Worm (Caenorhabditis elegans): ENCODE results near the gene bpl-1.
A peak's percentile ranks its signal among the peaks of the same experiment; 100 is the strongest.

bpl-1 gene

ce11 chrII:6248503-6248902 lies 25.5 kb upstream of the bpl-1 start (continued):
- TF ChIP-seq snpc-4 (tag; optimal IDR thresholded peaks at IDR 0.05) (no peak), aly-2 (tag; optimal IDR thresholded peaks at IDR 0.05) (no peak), nhr-23 (tag; optimal IDR thresholded peaks at IDR 0.05) (peak; percentile 59), elt-2 (tag; optimal IDR thresholded peaks at IDR 0.05) (peak; percentile 21), elt-1 (tag; optimal IDR thresholded peaks at IDR 0.05) (no peak), lin-39 (tag; optimal IDR thresholded peaks at IDR 0.05) (peak; percentile 82), ama-1 (optimal IDR thresholded peaks at IDR 0.05) (no peak), nfya-1 (tag; optimal IDR thresholded peaks at IDR 0.05; ENCODE audit: insufficient read depth) (peak; percentile 59)

DNA sequence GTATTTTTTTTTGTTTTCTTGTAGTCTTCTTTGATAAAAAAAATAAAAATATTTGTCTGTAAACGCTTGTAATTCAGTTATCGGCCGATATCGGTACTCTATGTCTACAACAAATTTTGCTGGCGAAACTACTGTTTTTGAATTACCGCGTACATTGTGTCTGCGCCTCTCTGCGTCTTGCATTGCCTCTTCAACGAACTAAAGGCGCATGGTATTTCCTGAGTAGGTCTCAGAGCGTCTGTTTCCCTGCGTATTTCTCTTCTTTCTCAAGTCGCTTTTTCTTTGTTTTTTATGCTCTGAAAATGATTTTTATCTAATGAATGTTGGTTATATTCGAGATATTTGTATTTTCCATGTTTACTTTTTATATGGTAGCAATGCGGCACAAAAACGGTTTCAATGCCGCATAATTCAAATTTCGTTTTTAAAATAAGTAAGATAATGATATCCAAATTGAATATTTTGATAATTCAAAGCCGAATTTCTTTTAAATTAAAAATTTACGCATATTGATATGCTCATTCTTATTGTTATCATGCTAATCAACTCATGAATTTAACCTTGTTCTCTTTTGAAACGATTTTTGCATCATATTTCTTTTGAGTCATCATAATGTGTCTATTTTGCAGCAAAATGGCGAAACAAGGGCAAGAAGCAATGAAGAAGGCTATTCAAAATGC lies 23.1 kb upstream of the bpl-1 start, which contains the start of gene phb-2:
Gene phb-2 (plus strand): TSS at position 630 of the 680 bp plus-strand sequence.
- TF ChIP-seq egl-5 (tag; optimal IDR thresholded peaks at IDR 0.05) (peak; percentile 89), nhr-12 (tag; optimal IDR thresholded peaks at IDR 0.05) (no peak), mdl-1 (tag; optimal IDR thresholded peaks at IDR 0.05) (no peak), elt-2 (tag; optimal IDR thresholded peaks at IDR 0.05) (peak; percentile 51), ceh-28 (tag; optimal IDR thresholded peaks at IDR 0.05) (peak; percentile 53), sea-2 (GFP tag; optimal IDR thresholded peaks at IDR 0.05) (no peak), fos-1 (tag; optimal IDR thresholded peaks at IDR 0.05) (no peak), elt-1 (tag; optimal IDR thresholded peaks at IDR 0.05) (no peak), nhr-28 (tag; optimal IDR thresholded peaks at IDR 0.05) (no peak), zag-1 (tag; optimal IDR thresholded peaks at IDR 0.05) (no peak), ztf-11 (tag; optimal IDR thresholded peaks at IDR 0.05) (no peak), ceh-9 (tag; optimal IDR thresholded peaks at IDR 0.05) (no peak), ama-1 (optimal IDR thresholded peaks at IDR 0.05) (peak; percentile 76), lin-39 (tag; optimal IDR thresholded peaks at IDR 0.05) (peak; percentile 91), ztf-4 (tag; optimal IDR thresholded peaks at IDR 0.05) (no peak), nhr-237 (tag; optimal IDR thresholded peaks at IDR 0.05) (no peak), R02D3.7 (tag; optimal IDR thresholded peaks at IDR 0.05) (peak; percentile 20), lin-15B (tag; optimal IDR thresholded peaks at IDR 0.05) (peak; percentile 84), snpc-4 (tag; optimal IDR thresholded peaks at IDR 0.05) (peak; percentile 79), nhr-77 (tag; optimal IDR thresholded peaks at IDR 0.05) (no peak), fkh-10 (GFP tag; optimal IDR thresholded peaks at IDR 0.05) (no peak), nhr-67 (tag; optimal IDR thresholded peaks at IDR 0.05) (no peak), nhr-25 (tag; optimal IDR thresholded peaks at IDR 0.05) (peak; percentile 88), mml-1 (tag; optimal IDR thresholded peaks at IDR 0.05) (no peak), tbx-2 (tag; optimal IDR thresholded peaks at IDR 0.05) (no peak), hmg-11 (tag; optimal IDR thresholded peaks at IDR 0.05) (peak; percentile 71), egl-27 (tag; optimal IDR thresholded peaks at IDR 0.05) (peak; percentile 8), nhr-23 (tag; optimal IDR thresholded peaks at IDR 0.05) (peak; percentile 77), elt-3 (tag; optimal IDR thresholded peaks at IDR 0.05) (peak in 1 of 3 experiments; percentile 4), ceh-16 (tag; optimal IDR thresholded peaks at IDR 0.05) (no peak), ZK546.5 (tag; optimal IDR thresholded peaks at IDR 0.05) (no peak), unc-62 (GFP tag; optimal IDR thresholded peaks at IDR 0.05) (no peak), aly-2 (tag; optimal IDR thresholded peaks at IDR 0.05) (no peak), fkh-2 (tag; optimal IDR thresholded peaks at IDR 0.05) (no peak), daf-12 (tag; optimal IDR thresholded peaks at IDR 0.05) (no peak), unc-39 (tag; optimal IDR thresholded peaks at IDR 0.05) (no peak), pha-4 (tag; optimal IDR thresholded peaks at IDR 0.05) (peak; percentile 94), nhr-11 (tag; optimal IDR thresholded peaks at IDR 0.05) (peak; percentile 53), skn-1 (tag; optimal IDR thresholded peaks at IDR 0.05) (peak; percentile 72), nhr-76 (tag; optimal IDR thresholded peaks at IDR 0.05) (no peak), lsy-12 (tag; optimal IDR thresholded peaks at IDR 0.05) (no peak), pqm-1 (tag; optimal IDR thresholded peaks at IDR 0.05) (peak; percentile 11), nhr-43 (tag; optimal IDR thresholded peaks at IDR 0.05; ENCODE audit: poor library complexity, severe bottlenecking) (peak; percentile 53), nfya-1 (tag; optimal IDR thresholded peaks at IDR 0.05; ENCODE audit: insufficient read depth) (peak; percentile 90), ceh-82 (tag; optimal IDR thresholded peaks at IDR 0.05) (peak; percentile 6), jun-1 (tag; optimal IDR thresholded peaks at IDR 0.05) (peak; percentile 18), eor-1 (tag; optimal IDR thresholded peaks at IDR 0.05) (no peak)

Data from whole organism, L3 larva.